Worm (Caenorhabditis elegans) whole organism, dauer: ENCODE results near the gene alh-8.

Source experiments
- unc-62 ChIP-seq: sonication (generic microtip); optimal IDR thresholded peaks from 2 replicates; lab custom pipeline; 2017; ENCODE audit warnings: missing biosample characterization, missing genetic modification reagents, missing genetic modification characterization

alh-8 gene

DNA sequence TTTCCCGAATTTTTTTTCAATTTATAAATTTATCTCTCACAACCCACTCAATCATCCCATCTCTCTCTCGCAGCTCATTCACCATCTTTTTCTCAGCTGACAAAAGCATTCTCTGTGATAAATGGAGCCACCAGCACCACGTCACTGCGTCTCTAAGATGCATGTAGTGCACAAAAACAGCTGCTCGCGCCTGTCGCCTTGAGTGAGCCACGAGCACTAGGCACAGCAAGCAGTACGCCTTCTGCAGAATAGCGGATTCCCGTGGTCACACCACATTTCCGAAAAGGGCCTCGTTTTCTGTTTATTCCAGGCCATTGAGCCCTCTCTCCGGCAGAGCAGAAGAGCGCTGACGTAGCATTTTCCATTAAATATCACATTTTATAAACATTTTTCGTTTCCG lies 15.3 kb upstream of the alh-8 start, which contains the start of gene F13D12.10:
TSS of gene F13D12.10 (plus strand) at position 231 of the 400 bp plus-strand sequence.
- TF ChIP-seq unc-62 (GFP tag; lab: Kevin White, UChicago), result no peak

DNA sequence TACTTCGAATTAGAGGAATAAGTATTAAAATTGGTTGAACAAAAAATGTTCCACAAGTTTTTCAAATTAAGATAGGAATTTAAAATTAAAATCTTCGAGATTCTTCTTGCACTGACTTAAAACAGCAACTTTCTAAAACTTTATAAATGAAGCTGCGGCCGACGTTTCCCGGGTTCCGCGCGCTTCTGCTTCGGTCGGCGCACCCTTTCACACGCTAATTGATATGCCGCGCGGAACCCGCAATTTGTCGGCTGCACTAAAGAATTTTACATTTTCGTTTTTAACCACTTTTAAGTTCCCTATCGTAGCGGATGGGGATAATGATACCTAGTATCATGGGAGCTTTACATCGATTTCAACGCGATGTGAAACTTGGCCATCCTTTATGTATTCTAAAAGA lies 14.1 kb upstream of the alh-8 start:
- no peak for TF ChIP-seq unc-62 (GFP tag; lab: Kevin White, UChicago)

DNA sequence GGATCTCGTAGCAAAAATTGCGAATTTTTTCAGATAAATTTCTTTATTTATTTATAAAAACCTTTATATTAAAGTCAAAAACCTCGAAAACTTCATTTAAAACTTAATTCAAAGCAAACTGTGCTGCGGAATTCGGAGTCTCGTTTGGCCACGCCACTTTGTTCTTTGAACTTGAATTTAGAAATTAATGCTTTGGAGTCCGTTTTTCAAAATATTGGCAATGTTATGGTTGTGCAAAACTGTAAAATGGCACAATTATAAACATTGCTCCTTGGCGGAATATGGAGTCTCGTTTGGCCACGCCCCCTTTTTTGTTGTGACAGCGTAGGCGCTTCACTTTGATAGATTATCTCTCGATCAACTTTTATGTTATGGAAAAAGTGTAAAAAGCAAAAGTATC lies 9.3 kb upstream of the alh-8 start:
- TF ChIP-seq unc-62 (GFP tag; lab: Kevin White, UChicago), result no peak

DNA sequence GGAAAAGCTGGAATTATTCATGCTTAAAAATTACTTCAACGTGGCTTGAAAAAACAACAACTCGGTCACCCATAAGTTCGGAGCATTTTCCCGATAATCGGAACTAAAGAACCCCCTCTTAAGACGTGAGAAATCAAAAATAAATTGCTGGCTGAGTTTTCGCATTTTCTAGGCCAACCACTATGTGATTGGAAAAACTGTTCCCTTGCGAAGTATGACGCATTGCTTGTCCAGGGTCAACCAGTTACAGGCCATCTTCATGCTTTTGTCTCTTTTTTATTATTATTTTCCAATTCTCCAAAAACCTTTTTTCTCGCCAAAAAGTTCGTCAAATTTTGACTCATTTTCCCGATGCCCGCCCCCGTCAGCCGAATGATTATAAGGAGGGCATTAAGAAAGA lies 8.8 kb upstream of the alh-8 start, which contains the start of gene F13D12.3:
TSS of gene F13D12.3 (plus strand) at position 301 of the 400 bp plus-strand sequence.
- no peak for TF ChIP-seq unc-62 (GFP tag; lab: Kevin White, UChicago)

DNA sequence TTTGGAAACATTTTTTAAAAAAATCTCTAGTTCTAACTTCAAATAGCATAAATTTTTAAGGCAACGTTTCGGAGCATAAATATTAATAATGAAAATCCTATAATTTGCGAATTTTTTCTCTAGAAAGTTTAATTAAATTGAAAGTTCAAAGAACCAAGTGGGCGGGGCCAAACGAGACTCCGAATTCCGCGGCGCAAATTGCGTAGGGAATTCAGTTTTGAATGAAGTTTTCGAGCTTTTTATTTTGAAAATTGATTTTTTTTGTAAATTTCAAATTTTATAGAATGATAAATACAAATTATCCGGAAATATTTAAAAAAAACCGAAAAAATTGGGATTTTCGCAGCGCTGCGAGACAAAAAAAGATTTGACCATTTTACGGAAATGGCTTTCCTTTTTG lies 8.0 kb upstream of the alh-8 start:
- no peak for TF ChIP-seq unc-62 (GFP tag; lab: Kevin White, UChicago)

DNA sequence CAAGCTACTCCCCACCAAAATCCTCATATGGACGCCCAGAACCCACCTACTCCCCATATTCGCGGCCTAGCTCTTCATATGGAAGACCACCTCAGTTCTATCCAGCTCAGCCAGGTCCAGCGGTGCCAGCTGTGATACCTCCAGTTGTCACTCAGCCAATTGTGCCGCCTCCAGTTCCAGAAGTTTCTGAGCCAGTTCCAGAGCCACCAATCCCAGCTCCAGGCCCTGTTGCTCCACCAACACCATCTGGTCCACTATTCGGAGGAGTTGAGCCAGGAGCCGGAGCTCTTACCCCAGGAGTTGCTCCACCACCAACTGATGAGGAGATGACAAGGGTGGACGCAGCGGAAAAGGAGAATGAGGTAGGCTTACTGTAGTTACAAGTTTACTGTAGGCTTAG lies 7.3 kb upstream of the alh-8 start:
- TF ChIP-seq unc-62 (GFP tag; lab: Kevin White, UChicago), result no peak

DNA sequence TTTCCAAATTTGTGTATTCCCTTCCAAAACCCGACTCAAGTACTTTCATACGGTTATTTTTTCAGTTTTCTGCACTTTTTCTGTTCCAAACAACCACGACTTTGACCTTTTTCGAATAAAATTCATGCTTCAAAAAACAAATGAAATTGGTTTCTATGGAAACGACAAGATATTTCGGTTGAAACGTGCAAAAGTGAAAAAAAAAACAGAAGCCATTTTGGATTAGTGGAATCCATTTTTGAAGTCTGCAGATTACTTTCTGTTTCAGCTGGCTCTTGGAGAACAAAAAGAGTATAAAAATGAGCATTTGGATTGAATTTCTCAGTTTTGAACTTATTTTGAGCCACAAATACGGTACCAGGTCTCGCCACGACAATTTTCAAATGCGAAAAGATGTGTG lies 6.7 kb upstream of the alh-8 start:
- no peak for TF ChIP-seq unc-62 (GFP tag; lab: Kevin White, UChicago)

DNA sequence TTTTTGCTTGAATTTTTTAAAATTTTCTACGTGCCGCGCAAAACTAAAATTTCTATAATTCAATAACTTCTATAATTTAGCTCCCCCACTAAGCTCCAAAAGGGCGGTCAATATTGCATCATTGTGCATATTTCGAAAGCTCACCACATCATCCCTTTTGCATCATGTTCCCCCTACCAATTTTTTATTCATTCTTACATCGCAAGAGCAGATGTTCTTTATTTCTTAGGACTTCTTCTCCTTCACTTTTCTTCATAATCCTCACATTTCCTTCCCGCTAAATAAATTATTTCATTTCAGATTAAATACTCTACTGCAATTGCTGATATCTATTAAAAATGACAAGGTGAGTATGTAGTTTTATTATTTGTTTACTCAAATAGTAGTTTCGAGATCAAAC lies 5.0 kb upstream of the alh-8 start, which contains the start of gene ldh-1:
TSS of gene ldh-1 (plus strand) at position 301 of the 400 bp plus-strand sequence.
- no peak for TF ChIP-seq unc-62 (GFP tag; lab: Kevin White, UChicago)

DNA sequence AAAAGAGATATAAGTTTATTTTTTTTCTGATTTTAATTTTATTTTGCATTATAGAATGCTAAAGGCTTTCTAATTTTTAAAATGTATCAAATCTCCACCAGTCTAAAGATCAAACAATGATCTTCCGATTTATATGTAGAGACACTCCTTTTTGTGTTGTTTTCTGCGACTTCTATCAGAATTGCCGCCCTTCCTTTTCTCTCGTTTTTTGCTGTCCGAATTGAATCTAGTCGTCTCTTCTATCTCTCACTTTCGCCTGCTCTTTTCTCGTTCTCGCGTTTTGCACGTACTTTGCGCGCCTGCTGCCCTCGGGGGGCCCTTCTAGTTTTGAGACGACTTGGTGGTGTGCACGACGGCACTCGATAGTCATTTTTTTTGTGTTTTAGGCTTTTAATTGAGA lies 4.5 kb upstream of the alh-8 start:
- TF ChIP-seq unc-62 (GFP tag; lab: Kevin White, UChicago), result no peak

DNA sequence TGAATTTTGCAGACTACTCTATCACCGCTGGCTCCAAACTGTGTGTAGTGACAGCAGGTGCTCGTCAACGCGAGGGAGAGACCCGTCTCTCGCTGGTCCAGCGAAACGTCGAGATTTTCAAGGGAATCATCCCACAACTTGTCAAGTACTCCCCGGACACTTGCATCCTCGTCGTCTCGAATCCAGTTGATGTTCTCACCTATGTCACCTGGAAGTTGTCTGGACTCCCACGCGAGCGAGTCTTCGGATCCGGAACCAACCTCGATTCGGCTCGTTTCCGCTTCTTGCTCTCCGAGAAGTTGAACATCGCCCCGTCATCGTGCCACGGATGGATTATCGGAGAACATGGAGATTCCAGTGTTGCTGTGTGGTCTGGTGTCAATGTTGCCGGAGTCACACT lies 3.2 kb upstream of the alh-8 start:
- no peak for TF ChIP-seq unc-62 (GFP tag; lab: Kevin White, UChicago)

DNA sequence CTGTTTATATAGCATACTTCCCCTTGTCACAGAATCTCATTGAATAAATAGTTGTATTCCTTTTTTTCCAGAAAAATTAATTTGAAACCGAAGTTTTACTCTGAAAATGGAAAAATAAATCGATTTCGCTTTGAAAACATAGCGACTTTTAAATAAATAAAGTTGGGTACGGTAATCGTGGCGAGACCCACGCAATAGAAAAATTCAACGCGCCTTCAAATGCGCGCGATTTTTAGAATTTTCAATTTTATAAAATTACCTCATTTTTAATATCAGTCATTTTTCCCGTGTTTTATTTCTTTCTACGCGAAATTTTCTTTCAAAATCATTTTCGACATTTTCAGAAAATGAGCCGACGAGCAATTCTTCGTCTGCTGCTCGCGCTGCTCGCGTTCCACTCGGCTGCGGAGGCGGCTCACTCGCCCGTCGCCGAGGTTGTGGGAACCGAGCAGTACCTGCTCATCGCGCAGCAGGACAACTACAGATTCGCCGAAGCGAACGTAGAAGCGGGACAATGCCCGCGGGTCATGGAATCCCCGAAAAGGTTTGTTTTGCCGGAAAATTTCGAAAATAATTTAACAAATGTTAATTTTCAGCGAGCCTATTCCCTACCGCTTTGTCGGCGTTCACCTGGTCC lies 2.3 kb upstream of the alh-8 start, which contains the start of gene F13D12.5:
TSS of gene F13D12.5 (plus strand) at position 345 of the 637 bp plus-strand sequence.
- TF ChIP-seq unc-62 (GFP tag; lab: Kevin White, UChicago), result no peak

DNA sequence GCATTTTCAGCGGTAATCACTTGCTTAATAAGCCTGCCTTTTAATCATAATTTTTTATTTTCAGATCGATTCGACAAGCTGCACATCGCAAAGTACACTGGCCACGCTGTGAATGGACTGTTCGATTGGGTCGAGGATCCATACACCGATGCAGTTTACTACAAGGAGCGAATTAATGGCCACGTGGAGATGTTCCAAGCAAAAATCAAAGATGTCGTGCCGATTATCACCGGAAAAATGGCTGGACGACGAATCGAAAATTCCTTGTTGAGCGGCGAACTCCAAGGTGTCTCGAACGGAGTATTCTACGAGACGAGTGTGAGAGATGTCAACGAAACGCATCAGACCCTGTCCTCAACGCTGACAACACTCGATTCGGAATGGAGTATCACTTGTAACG lies 1.4 kb upstream of the alh-8 start:
- no peak for TF ChIP-seq unc-62 (GFP tag; lab: Kevin White, UChicago)

DNA sequence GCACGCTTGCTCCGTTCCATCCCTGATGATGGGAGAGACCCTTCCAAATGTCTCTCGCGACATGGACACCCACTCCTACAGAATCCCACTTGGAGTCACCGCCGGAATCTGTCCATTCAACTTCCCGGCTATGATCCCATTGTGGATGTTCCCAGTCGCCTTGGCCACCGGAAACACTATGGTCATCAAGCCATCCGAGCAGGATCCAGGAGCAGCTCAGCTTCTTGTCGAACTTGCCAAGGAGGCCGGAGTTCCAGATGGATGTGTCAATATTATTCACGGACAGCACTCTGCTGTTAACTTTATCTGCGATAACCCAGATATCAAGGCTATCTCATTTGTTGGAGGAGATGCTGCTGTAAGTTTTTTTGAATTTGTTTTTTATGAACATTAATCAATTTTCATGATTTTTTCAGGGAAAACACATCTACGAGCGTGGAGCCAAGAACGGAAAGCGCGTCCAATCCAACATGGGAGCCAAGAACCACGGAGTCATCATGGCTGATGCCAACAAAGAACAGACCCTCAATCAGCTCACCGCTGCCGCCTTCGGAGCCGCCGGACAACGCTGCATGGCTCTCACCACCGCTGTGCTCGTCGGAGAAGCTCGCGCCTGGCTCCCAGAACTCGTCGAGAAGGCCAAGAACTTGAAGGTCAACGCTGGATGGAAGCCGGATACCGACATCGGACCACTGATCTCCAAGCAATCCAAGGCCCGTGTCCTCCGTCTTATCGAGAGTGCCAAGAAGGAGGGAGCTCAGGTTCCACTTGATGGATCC lies 1.1 kb downstream of the alh-8 start:
- TF ChIP-seq unc-62 (GFP tag; lab: Kevin White, UChicago), result no peak

DNA sequence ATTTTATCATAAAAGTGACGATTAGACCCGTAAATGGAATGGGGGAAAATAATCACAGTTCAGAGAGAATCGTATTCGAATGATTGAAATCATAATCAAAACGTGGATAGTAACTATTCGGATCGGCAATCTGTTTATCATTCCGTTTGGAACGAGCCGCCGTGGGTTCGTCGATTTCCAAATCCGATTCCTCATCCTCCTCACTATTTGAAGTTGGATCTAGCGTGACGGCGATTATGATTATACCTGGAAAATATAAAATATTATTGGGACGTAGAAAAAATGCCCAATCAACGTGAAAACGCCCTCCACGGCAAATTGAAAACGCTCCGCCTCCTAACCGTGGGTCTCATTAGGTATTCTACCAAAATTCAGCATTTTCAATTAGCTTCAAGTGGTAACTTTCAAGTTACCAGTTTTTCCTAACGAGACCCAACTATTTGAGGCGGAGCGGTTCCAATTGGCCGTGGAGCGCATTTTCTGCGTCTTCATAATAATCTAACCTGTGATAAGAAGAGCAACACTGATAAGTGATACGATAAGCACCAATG lies 2.4 kb downstream of the alh-8 start:
- TF ChIP-seq unc-62 (GFP tag; lab: Kevin White, UChicago), result no peak

DNA sequence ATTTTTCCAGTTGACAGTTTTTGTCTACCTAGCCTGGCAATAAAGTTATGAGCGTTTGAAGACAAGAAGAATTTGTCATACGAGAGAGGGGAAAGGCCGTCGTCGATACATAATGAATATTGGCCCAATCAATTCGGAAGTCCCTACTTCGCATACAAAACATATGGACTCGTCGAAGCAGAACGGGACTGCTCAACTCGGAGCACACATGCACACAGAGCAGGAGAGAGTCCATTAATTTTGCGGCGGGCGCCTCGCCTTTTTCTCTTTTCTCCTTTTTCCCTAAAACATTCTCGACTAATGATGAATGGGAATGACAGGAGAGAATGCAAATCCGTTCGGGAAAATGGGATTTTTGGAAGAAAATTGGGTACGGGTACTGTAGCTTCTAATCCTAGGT lies 3.7 kb downstream of the alh-8 start, which contains the start of gene F13D12.8:
TSS of gene F13D12.8 (minus strand) at position 82 of the 400 bp plus-strand sequence.
- TF ChIP-seq unc-62 (GFP tag; lab: Kevin White, UChicago), result no peak

DNA sequence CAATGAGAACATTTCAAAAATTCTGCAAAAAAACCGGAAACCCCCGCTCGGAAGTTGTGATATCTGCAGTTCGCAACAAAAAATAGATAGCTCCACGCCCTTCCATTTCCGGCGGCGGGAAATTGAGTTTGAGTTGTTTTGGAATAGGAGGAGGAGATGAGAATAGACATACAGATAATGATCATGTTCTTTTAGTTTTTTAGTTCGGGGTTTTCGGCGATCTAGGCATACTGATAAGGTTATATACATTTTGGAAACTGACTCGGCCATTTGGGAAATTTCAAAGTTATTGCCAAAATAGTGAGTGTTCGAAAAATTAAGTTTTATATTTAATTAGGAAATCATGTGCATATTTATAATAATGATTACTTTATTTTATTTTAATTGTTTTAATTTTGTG lies 5.0 kb downstream of the alh-8 start:
- no peak for TF ChIP-seq unc-62 (GFP tag; lab: Kevin White, UChicago)
